Worm (Caenorhabditis elegans) whole organism, L1 larva: ENCODE data around the gene rab-1.

ENCODE experiments used
- C16A3.4 ChIP-seq: fragments of 150-350 bp; optimal IDR thresholded peaks from 2 replicates; lab custom pipeline; 2014; ENCODE audit warnings: missing biosample characterization, missing genetic modification characterization
- C34B4.2 ChIP-seq: sonication (generic microtip); optimal IDR thresholded peaks from 2 replicates; lab custom pipeline; 2017; ENCODE audit warnings: mild to moderate bottlenecking, missing genetic modification characterization, missing compliant biosample characterization
- aly-2 ChIP-seq: fragments of 150-350 bp; optimal IDR thresholded peaks from 2 replicates; lab custom pipeline; 2014; ENCODE audit warnings: missing biosample characterization, missing genetic modification characterization
- ama-1 ChIP-seq: fragments of 150-350 bp; optimal IDR thresholded peaks from 2 replicates; lab custom pipeline; 2014
- ceh-63 ChIP-seq: fragments of 200-800 bp; sonication (Bioruptor generic); optimal IDR thresholded peaks from 2 replicates; lab custom pipeline; 2018; ENCODE audit warnings: mild to moderate bottlenecking, missing genetic modification characterization, missing compliant biosample characterization
- ceh-82 ChIP-seq, 3 experiments: fragments of 150-350 bp in 1 of 3; sonication (generic microtip) in 2 of 3; optimal IDR thresholded peaks; 2 replicates each; lab custom pipeline; 2014 to 2017; ENCODE audit warnings: missing biosample characterization in 3 of 3, missing genetic modification characterization in 3 of 3
- ceh-90 ChIP-seq: sonication (generic microtip); optimal IDR thresholded peaks from 2 replicates; lab custom pipeline; 2016; ENCODE audit warnings: missing genetic modification characterization, missing compliant biosample characterization
- ces-1 ChIP-seq: fragments of 150-350 bp; optimal IDR thresholded peaks from 2 replicates; lab custom pipeline; 2014; ENCODE audit warnings: missing biosample characterization, missing genetic modification reagents, missing genetic modification characterization
- dpl-1 ChIP-seq, 3 experiments: fragments of 150-350 bp in 2 of 3; sonication (generic microtip) in 1 of 3; optimal IDR thresholded peaks; 2 replicates each; lab custom pipeline; 2014 to 2017; ENCODE audit warnings: missing biosample characterization in 3 of 3, missing genetic modification characterization in 3 of 3, missing genetic modification reagents in 3 of 3
- dsc-1 ChIP-seq: sonication (generic microtip); optimal IDR thresholded peaks from 2 replicates; lab custom pipeline; 2016; ENCODE audit warnings: mild to moderate bottlenecking, missing genetic modification characterization, missing compliant biosample characterization
- efl-1 ChIP-seq, 4 experiments: fragments of 150-350 bp; optimal IDR thresholded peaks in 3 of 4; peaks in 1 of 4; 1 replicate in 1 of 4; 2 replicates in 3 of 4; lab custom pipeline; 2014; ENCODE audit warnings: missing biosample characterization in 2 of 4, missing genetic modification characterization in 2 of 4, missing genetic modification reagents in 2 of 4
- egl-13 ChIP-seq: sonication (generic microtip); optimal IDR thresholded peaks from 2 replicates; lab custom pipeline; 2016; ENCODE audit warnings: missing genotype, missing genetic modification reagents, missing genetic modification characterization, missing compliant biosample characterization
- ets-5 ChIP-seq: fragments of 200-800 bp; sonication (Bioruptor generic); IDR thresholded peaks from 2 replicates; pipeline ENCODE4 v1.3.6; 2022; ENCODE audit warnings: missing genetic modification characterization, missing compliant biosample characterization
- fkh-10 ChIP-seq: sonication (generic microtip); optimal IDR thresholded peaks from 2 replicates; lab custom pipeline; 2017; ENCODE audit warnings: missing biosample characterization, missing genetic modification reagents, missing genetic modification characterization
- fkh-4 ChIP-seq: sonication (generic microtip); optimal IDR thresholded peaks from 2 replicates; lab custom pipeline; 2016; ENCODE audit warnings: missing compliant biosample characterization, missing genetic modification characterization, borderline replicate concordance
- hpl-2 ChIP-seq: fragments of 150-350 bp; optimal IDR thresholded peaks from 2 replicates; lab custom pipeline; 2014; ENCODE audit warnings: missing biosample characterization, missing genetic modification reagents, missing genetic modification characterization
- irx-1 ChIP-seq: sonication (generic microtip); optimal IDR thresholded peaks from 2 replicates; lab custom pipeline; 2016; ENCODE audit warnings: missing genetic modification characterization, missing compliant biosample characterization
- isw-1 ChIP-seq: fragments of 200-800 bp; sonication (Bioruptor generic); IDR thresholded peaks from 2 replicates; pipeline ENCODE4 v1.3.6; 2022; ENCODE audit warnings: missing genetic modification characterization, missing compliant biosample characterization
- lin-14 ChIP-seq: fragments of 200-800 bp; sonication (Bioruptor generic); optimal IDR thresholded peaks from 2 replicates; lab custom pipeline; 2018; ENCODE audit warnings: mild to moderate bottlenecking, missing genetic modification characterization, moderate library complexity, missing compliant biosample characterization
- lin-39 ChIP-seq: fragments of 150-350 bp; optimal IDR thresholded peaks from 2 replicates; lab custom pipeline; 2014; ENCODE audit warnings: missing biosample characterization, missing genetic modification reagents, missing genetic modification characterization
- mef-2 ChIP-seq: fragments of 150-350 bp; optimal IDR thresholded peaks from 2 replicates; lab custom pipeline; 2014; ENCODE audit warnings: missing biosample characterization, missing genetic modification characterization
- mep-1 ChIP-seq: fragments of 150-350 bp; optimal IDR thresholded peaks from 2 replicates; lab custom pipeline; 2014; ENCODE audit warnings: missing biosample characterization, missing genetic modification characterization
- nhr-11 ChIP-seq: fragments of 150-350 bp; optimal IDR thresholded peaks from 2 replicates; lab custom pipeline; 2014; ENCODE audit warnings: missing biosample characterization, missing genetic modification characterization
- nhr-19 ChIP-seq: fragments of 200-800 bp; sonication (Bioruptor generic); conservative IDR thresholded peaks from 2 replicates; pipeline ENCODE4 v1.3.6; 2022; ENCODE audit warnings: missing genetic modification characterization, missing compliant biosample characterization
- nhr-20 ChIP-seq: sonication (generic microtip); optimal IDR thresholded peaks from 2 replicates; lab custom pipeline; 2016; ENCODE audit warnings: mild to moderate bottlenecking, missing genetic modification characterization, missing compliant biosample characterization
- nhr-76 ChIP-seq: sonication (generic microtip); optimal IDR thresholded peaks from 2 replicates; lab custom pipeline; 2017; ENCODE audit warnings: missing biosample characterization, missing genetic modification characterization
- rnt-1 ChIP-seq: sonication (generic microtip); optimal IDR thresholded peaks from 2 replicates; lab custom pipeline; 2016; ENCODE audit warnings: mild to moderate bottlenecking, missing genetic modification characterization, moderate library complexity, missing compliant biosample characterization
- skn-1 ChIP-seq: fragments of 150-350 bp; optimal IDR thresholded peaks from 2 replicates; lab custom pipeline; 2014; ENCODE audit warnings: missing biosample characterization, missing genetic modification characterization
- sptf-1 ChIP-seq: fragments of 150-350 bp; optimal IDR thresholded peaks from 2 replicates; lab custom pipeline; 2014; ENCODE audit warnings: missing biosample characterization, missing genetic modification characterization
- swsn-7 ChIP-seq: sonication (generic microtip); optimal IDR thresholded peaks from 2 replicates; lab custom pipeline; 2016; ENCODE audit warnings: missing genetic modification characterization, missing compliant biosample characterization
- tlp-1 ChIP-seq: fragments of 150-350 bp; optimal IDR thresholded peaks from 2 replicates; lab custom pipeline; 2014; ENCODE audit warnings: missing biosample characterization, missing genetic modification characterization
- unc-130 ChIP-seq: fragments of 150-350 bp; optimal IDR thresholded peaks from 2 replicates; lab custom pipeline; 2017; ENCODE audit warnings: missing biosample characterization, missing genetic modification characterization, inconsistent platforms
- unc-30 ChIP-seq: sonication (generic microtip); optimal IDR thresholded peaks from 2 replicates; lab custom pipeline; 2017; ENCODE audit warnings: missing biosample characterization, missing genetic modification characterization
- zag-1 ChIP-seq: fragments of 150-350 bp; optimal IDR thresholded peaks from 2 replicates; lab custom pipeline; 2014; ENCODE audit warnings: missing biosample characterization, missing genetic modification characterization
- ztf-4 ChIP-seq: fragments of 150-350 bp; optimal IDR thresholded peaks from 2 replicates; lab custom pipeline; 2014; ENCODE audit warnings: missing biosample characterization, missing genetic modification characterization

The rab-1 gene

ce11 chrV:1228884-1229662 is 34.7 kb downstream of the rab-1 start (continued):
- peak; percentile 88 for TF ChIP-seq lin-14 (GFP tag; lab: Kevin White, UChicago)
- TF ChIP-seq fkh-10, result no peak
- TF ChIP-seq zag-1, result no peak
- no peak for TF ChIP-seq dpl-1 (GFP tag; optimal IDR thresholded peaks at IDR 0.05; lab: Kevin White, UChicago)
- TF ChIP-seq nhr-20, result no peak
- TF ChIP-seq lin-39 (tag; lab: Kevin White, UChicago), result no peak
- TF ChIP-seq ceh-63 (GFP tag; lab: Kevin White, UChicago), result no peak
- no peak for TF ChIP-seq skn-1 (tag; lab: Kevin White, UChicago)
- no peak for TF ChIP-seq efl-1 (optimal IDR thresholded peaks at IDR 0.05; lab: Kevin White, UChicago)
- peak in 1 of 2 experiments; percentile 42 for TF ChIP-seq efl-1 (GFP tag; optimal IDR thresholded peaks at IDR 0.05 in 1 of 2; lab: Kevin White, UChicago)
- TF ChIP-seq sptf-1 (tag; lab: Kevin White, UChicago), result no peak
- peak; percentile 36 for TF ChIP-seq unc-130 (tag; lab: Kevin White, UChicago)
- no peak for TF ChIP-seq ets-5
- peak; percentile 20; the same call in 1 of the 2 replicates for TF ChIP-seq nhr-19 (GFP tag; lab: Robert Waterston, UW)
- no peak for TF ChIP-seq ceh-90 (tag; lab: Kevin White, UChicago)
- no peak for TF ChIP-seq egl-13
- TF ChIP-seq ztf-4 (tag; lab: Kevin White, UChicago), result no peak
- peak; percentile 71 for TF ChIP-seq rnt-1 (tag; lab: Kevin White, UChicago)
- no peak for TF ChIP-seq ama-1 (lab: Kevin White, UChicago)
- TF ChIP-seq tlp-1, result no peak
- no peak for TF ChIP-seq fkh-4
- TF ChIP-seq mep-1 (tag; lab: Kevin White, UChicago), result no peak

ce11 chrV:1227756-1228665 is 35.8 kb downstream of the rab-1 start:
- TF ChIP-seq hpl-2 (no peak), efl-1 (optimal IDR thresholded peaks at IDR 0.05; lab: Kevin White, UChicago) (no peak), efl-1 (GFP tag; optimal IDR thresholded peaks at IDR 0.05 in 1 of 2; lab: Kevin White, UChicago) (peak in 1 of 2 experiments; percentile 36), lin-14 (GFP tag; lab: Kevin White, UChicago) (peak; percentile 10), fkh-10 (peak; percentile 36)

ce11 chrV:1226239-1226638 is 37.5 kb downstream of the rab-1 start:
- no peak for TF ChIP-seq tlp-1
- TF ChIP-seq, all 84 proteins: peak for 0

ce11 chrV:1223559-1223958 is 40.2 kb downstream of the rab-1 start:
- TF ChIP-seq ceh-82 (tag; optimal IDR thresholded peaks at IDR 0.05; lab: Kevin White, UChicago), result no peak
- TF ChIP-seq rnt-1 (tag; lab: Kevin White, UChicago), result no peak
- no peak for TF ChIP-seq unc-30 (tag; lab: Kevin White, UChicago)
- TF ChIP-seq ztf-4 (tag; lab: Kevin White, UChicago), result no peak
- TF ChIP-seq C34B4.2 (tag; lab: Kevin White, UChicago), result no peak
- no peak for TF ChIP-seq lin-14 (GFP tag; lab: Kevin White, UChicago)
- no peak for TF ChIP-seq nhr-76
- no peak for TF ChIP-seq aly-2 (tag; lab: Kevin White, UChicago)
- TF ChIP-seq nhr-11 (tag; lab: Kevin White, UChicago), result no peak
- TF ChIP-seq efl-1 (optimal IDR thresholded peaks at IDR 0.05; lab: Kevin White, UChicago), result no peak
- no peak for TF ChIP-seq efl-1 (GFP tag; optimal IDR thresholded peaks at IDR 0.05 in 1 of 2; lab: Kevin White, UChicago)
- no peak for TF ChIP-seq dsc-1 (tag; lab: Kevin White, UChicago)
- TF ChIP-seq swsn-7 (tag; lab: Kevin White, UChicago), result no peak
- no peak for TF ChIP-seq mef-2 (tag; lab: Kevin White, UChicago)
- no peak for TF ChIP-seq ces-1 (GFP tag; lab: Kevin White, UChicago)
- no peak for TF ChIP-seq isw-1 (GFP tag; lab: Robert Waterston, UW)
- no peak for TF ChIP-seq C16A3.4 (tag; lab: Kevin White, UChicago)
- no peak for TF ChIP-seq skn-1 (tag; lab: Kevin White, UChicago)
- TF ChIP-seq irx-1 (tag; lab: Kevin White, UChicago), result no peak
